Fruit fly (Drosophila melanogaster): Measurements from ENCODE around the gene Cyp28d2.
A peak's percentile ranks its signal among the peaks of the same experiment; 100 is the strongest.

The Cyp28d2 gene

DNA sequence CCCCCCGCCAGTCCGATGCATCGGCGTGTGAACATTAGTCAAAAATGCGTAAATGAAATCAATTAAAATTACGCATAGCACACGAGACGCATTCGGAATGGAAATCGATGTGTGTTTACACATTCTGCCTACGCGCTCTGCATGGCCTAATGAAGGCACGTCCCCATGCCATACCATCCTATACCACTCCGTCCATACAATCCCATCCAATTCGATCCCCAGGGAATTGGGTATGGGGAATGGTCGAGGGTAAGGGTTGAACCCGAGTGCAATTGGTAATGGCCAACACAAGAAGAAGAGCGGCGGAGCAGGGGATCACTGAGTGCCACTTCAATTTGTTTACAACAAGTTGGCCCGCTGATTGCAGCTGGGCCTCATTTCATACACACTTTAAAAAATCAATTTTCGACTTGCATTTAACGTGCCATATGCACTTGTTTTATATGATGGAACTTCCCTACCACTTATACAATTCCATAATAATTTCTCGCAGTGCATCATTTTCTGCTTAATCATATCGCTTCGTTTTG, 38.4 kb downstream of the Cyp28d2 start (continued):
- TF ChIP-seq CG10631 (GFP tag; optimal IDR thresholded peaks at IDR 0.05), result peak; percentile 27
- peak; percentile 69 for TF ChIP-seq svp (GFP tag)
- TF ChIP-seq Ets96B (tag; optimal IDR thresholded peaks at IDR 0.05), result peak; percentile 38
- peak; percentile 38 for TF ChIP-seq Smox (GFP tag; optimal IDR thresholded peaks at IDR 0.05)
- TF ChIP-seq CG6276 (GFP tag; optimal IDR thresholded peaks at IDR 0.05), result no peak
- no peak for TF ChIP-seq Eip93F (GFP tag; optimal IDR thresholded peaks at IDR 0.05)
- no peak for TF ChIP-seq lz (GFP tag; optimal IDR thresholded peaks at IDR 0.05)
- TF ChIP-seq Lpt (GFP tag; optimal IDR thresholded peaks at IDR 0.05), result no peak
- peak in 1 of 2 experiments; percentile 13 for TF ChIP-seq ss (GFP tag; optimal IDR thresholded peaks at IDR 0.05)
- TF ChIP-seq CG34406 (GFP tag; optimal IDR thresholded peaks at IDR 0.05), result no peak
- TF ChIP-seq CG8632 (GFP tag; optimal IDR thresholded peaks at IDR 0.05), result no peak
- no peak for TF ChIP-seq salr (GFP tag; optimal IDR thresholded peaks at IDR 0.05)
- TF ChIP-seq CG6808 (GFP tag; optimal IDR thresholded peaks at IDR 0.05), result peak; percentile 14
- peak; percentile 15 for TF ChIP-seq acj6 (GFP tag; optimal IDR thresholded peaks at IDR 0.05)
- peak; percentile 16 for TF ChIP-seq Eip75B (GFP tag; optimal IDR thresholded peaks at IDR 0.05)
- peak; percentile 19 for TF ChIP-seq CG7368 (GFP tag; optimal IDR thresholded peaks at IDR 0.05)
- no peak; the same call in 1 of the 2 replicates for TF ChIP-seq Gug (GFP tag; IDR thresholded peaks at IDR 0.05)
- TF ChIP-seq CG6163 (GFP tag; IDR thresholded peaks at IDR 0.05), result peak; percentile 64; the same call in 2 of the 3 replicates
- peak; percentile 18 for TF ChIP-seq cyc (GFP tag; optimal IDR thresholded peaks at IDR 0.05)

DNA sequence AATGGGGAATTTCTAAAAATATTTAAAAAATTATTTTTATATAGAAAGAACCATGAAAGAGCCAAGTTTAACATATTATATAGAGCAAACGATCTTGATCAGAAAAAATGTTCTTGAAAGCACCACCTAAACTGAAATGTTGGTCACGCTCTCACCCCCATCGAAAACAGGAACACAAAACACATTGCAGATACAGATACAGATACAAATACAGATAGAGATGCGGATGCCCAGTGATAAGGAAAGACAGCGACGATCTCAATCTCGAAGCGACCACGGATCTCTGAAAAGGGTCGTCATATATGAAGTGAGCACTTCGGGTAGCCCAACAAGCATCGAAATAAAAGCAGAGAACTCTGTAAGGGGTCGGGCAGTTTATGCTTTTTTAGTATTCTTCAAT, 40.3 kb downstream of the Cyp28d2 start:
- peak; percentile 11 for TF ChIP-seq Met (GFP tag; optimal IDR thresholded peaks at IDR 0.05)
- TF ChIP-seq Eip75B (GFP tag; optimal IDR thresholded peaks at IDR 0.05), result no peak
- TF ChIP-seq CG9139 (GFP tag; optimal IDR thresholded peaks at IDR 0.05), result no peak
- TF ChIP-seq Sox102F (GFP tag; optimal IDR thresholded peaks at IDR 0.05), result peak; percentile 6
- TF ChIP-seq CG8632 (GFP tag; optimal IDR thresholded peaks at IDR 0.05), result no peak
- no peak for TF ChIP-seq CG8119 (GFP tag; IDR thresholded peaks at IDR 0.05)
- peak; percentile 9 for TF ChIP-seq Eip78C (GFP tag)
- no peak for TF ChIP-seq CG11294 (GFP tag; IDR thresholded peaks at IDR 0.05)
- no peak for TF ChIP-seq CG34406 (GFP tag; optimal IDR thresholded peaks at IDR 0.05)
- TF ChIP-seq Hr4 (GFP tag; optimal IDR thresholded peaks at IDR 0.05), result no peak
- peak; percentile 23 for TF ChIP-seq esn (GFP tag; optimal IDR thresholded peaks at IDR 0.05)
- TF ChIP-seq CG6163 (GFP tag; IDR thresholded peaks at IDR 0.05), result no peak
- peak; percentile 52 for TF ChIP-seq vri (GFP tag; optimal IDR thresholded peaks at IDR 0.05)
- no peak for TF ChIP-seq Ets21C (GFP tag; optimal IDR thresholded peaks at IDR 0.05)
- no peak for TF ChIP-seq ss (GFP tag; optimal IDR thresholded peaks at IDR 0.05)

DNA sequence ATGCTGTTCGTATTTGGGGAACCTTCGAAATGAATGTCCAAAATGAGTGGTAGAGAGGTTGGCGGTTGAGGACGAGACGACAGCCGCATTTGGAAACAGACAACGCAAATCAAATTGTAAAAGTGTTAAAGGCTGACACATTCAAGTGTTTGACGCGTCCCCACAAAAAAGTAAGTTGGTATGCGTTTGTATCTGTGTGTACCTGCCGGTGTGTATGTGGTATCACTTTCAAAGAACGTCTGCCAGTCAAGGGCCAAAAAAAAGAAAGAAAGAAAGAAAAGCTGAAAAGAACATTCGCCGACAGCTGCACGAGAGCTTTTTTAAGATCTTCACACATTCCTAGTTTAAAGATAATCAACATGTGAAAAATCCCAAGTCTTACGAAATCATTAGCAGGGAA, 40.7 kb downstream of the Cyp28d2 start:
- TF ChIP-seq topi (GFP tag; optimal IDR thresholded peaks at IDR 0.05) (no peak), CG16779 (tag; optimal IDR thresholded peaks at IDR 0.05) (no peak), svp (GFP tag) (peak; percentile 53), dsx (GFP tag; optimal IDR thresholded peaks at IDR 0.05; ENCODE audit: poor library complexity, severe bottlenecking) (no peak), CG6792 (GFP tag; optimal IDR thresholded peaks at IDR 0.05) (no peak)

DNA sequence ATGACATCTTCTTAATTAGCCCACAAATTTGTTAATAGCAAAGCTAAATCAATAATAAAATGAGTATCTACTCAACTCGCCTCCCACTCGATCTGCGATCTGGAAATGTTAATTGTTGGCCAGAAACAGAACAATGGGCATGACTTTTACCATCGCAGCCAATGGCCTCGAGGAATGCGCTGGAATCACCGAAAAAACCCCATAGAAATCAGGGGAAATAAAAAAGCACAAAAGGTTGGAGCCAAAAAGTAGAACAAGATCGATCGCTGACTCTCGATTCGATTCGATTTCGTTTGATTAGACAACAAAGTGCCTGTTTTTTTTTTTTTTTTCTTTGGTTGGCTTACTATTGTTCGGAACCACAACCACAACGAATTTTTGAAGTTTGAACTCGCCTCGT, 41.5 kb downstream of the Cyp28d2 start:
- TF ChIP-seq CG31627 (GFP tag; optimal IDR thresholded peaks at IDR 0.05) (no peak), Eip75B (GFP tag; optimal IDR thresholded peaks at IDR 0.05) (no peak), cyc (GFP tag; optimal IDR thresholded peaks at IDR 0.05) (no peak), vri (GFP tag; optimal IDR thresholded peaks at IDR 0.05) (no peak), CG10631 (GFP tag; optimal IDR thresholded peaks at IDR 0.05) (no peak), OdsH (GFP tag; optimal IDR thresholded peaks at IDR 0.05) (no peak), fkh (GFP tag; optimal IDR thresholded peaks at IDR 0.05) (no peak), CG11902 (GFP tag; optimal IDR thresholded peaks at IDR 0.05) (no peak), fd59A (GFP tag; optimal IDR thresholded peaks at IDR 0.05) (no peak), acj6 (GFP tag; optimal IDR thresholded peaks at IDR 0.05) (no peak), CG34406 (GFP tag; optimal IDR thresholded peaks at IDR 0.05) (no peak), ss (GFP tag; optimal IDR thresholded peaks at IDR 0.05) (no peak), CG3919 (GFP tag; optimal IDR thresholded peaks at IDR 0.05) (no peak), Smox (GFP tag; optimal IDR thresholded peaks at IDR 0.05) (no peak), CG15336 (GFP tag; IDR thresholded peaks at IDR 0.05) (no peak), CG6276 (GFP tag; optimal IDR thresholded peaks at IDR 0.05) (no peak), CG1621 (tag; optimal IDR thresholded peaks at IDR 0.05) (no peak)

Data from whole organism, prepupa.